Worm (Caenorhabditis elegans): ENCODE measurements around the gene ubc-7.

ubc-7 gene

ce11 chrIII:9617599-9618262 lies 13.2 kb downstream of the ubc-7 start:
- TF ChIP-seq sma-9 (GFP tag; optimal IDR thresholded peaks at IDR 0.05) (peak; percentile 11), sma-9 (tag; optimal IDR thresholded peaks at IDR 0.05) (no peak), nhr-25 (tag; optimal IDR thresholded peaks at IDR 0.05) (peak; percentile 39), fos-1 (tag; optimal IDR thresholded peaks at IDR 0.05) (peak; percentile 1), nhr-10 (tag; optimal IDR thresholded peaks at IDR 0.05) (no peak), lin-39 (tag; optimal IDR thresholded peaks at IDR 0.05) (no peak), skn-1 (tag; optimal IDR thresholded peaks at IDR 0.05) (no peak), mdl-1 (tag; optimal IDR thresholded peaks at IDR 0.05) (no peak)

- TF ChIP-seq skn-1 (tag; optimal IDR thresholded peaks at IDR 0.05) (no peak), alr-1 (tag; optimal IDR thresholded peaks at IDR 0.05) (no peak), blmp-1 (tag; optimal IDR thresholded peaks at IDR 0.05; ENCODE audit: insufficient read depth) (no peak), mab-5 (tag; optimal IDR thresholded peaks at IDR 0.05) (no peak), F13H6.1 (tag; optimal IDR thresholded peaks at IDR 0.05) (no peak), nhr-25 (tag; optimal IDR thresholded peaks at IDR 0.05) (no peak), egl-27 (tag; optimal IDR thresholded peaks at IDR 0.05) (no peak), ztf-11 (tag; optimal IDR thresholded peaks at IDR 0.05) (no peak), R02D3.7 (tag; optimal IDR thresholded peaks at IDR 0.05) (no peak), ceh-16 (tag; optimal IDR thresholded peaks at IDR 0.05) (no peak), mbf-1 (tag; optimal IDR thresholded peaks at IDR 0.05) (no peak), nhr-12 (tag; optimal IDR thresholded peaks at IDR 0.05) (no peak), nhr-77 (tag; optimal IDR thresholded peaks at IDR 0.05) (no peak), nhr-23 (tag; optimal IDR thresholded peaks at IDR 0.05) (no peak), lin-13 (GFP tag; optimal IDR thresholded peaks at IDR 0.05) (no peak), fos-1 (tag; optimal IDR thresholded peaks at IDR 0.05) (no peak), dmd-4 (tag; optimal IDR thresholded peaks at IDR 0.05) (no peak), nhr-6 (tag; optimal IDR thresholded peaks at IDR 0.05) (no peak), zag-1 (tag; optimal IDR thresholded peaks at IDR 0.05) (no peak)
These were observed 14.0 kb downstream of the ubc-7 start for ce11 chrIII:9616933-9617332.

- TF ChIP-seq lsy-2 (tag; optimal IDR thresholded peaks at IDR 0.05), result peak in 1 of 2 experiments; percentile 66
- no peak for TF ChIP-seq nhr-23 (tag; optimal IDR thresholded peaks at IDR 0.05)
- TF ChIP-seq C34F6.9 (tag; optimal IDR thresholded peaks at IDR 0.05), result peak; percentile 50
- no peak for TF ChIP-seq nhr-77 (tag; optimal IDR thresholded peaks at IDR 0.05)
- TF ChIP-seq nhr-25 (tag; optimal IDR thresholded peaks at IDR 0.05), result peak; percentile 10
- TF ChIP-seq crh-2 (tag; optimal IDR thresholded peaks at IDR 0.05), result peak; percentile 59
- no peak for TF ChIP-seq nhr-12 (tag; optimal IDR thresholded peaks at IDR 0.05)
- TF ChIP-seq fos-1 (tag; optimal IDR thresholded peaks at IDR 0.05), result peak; percentile 10
- TF ChIP-seq skn-1 (tag; optimal IDR thresholded peaks at IDR 0.05), result no peak
- TF ChIP-seq F13H6.1 (tag; optimal IDR thresholded peaks at IDR 0.05), result peak; percentile 26
- no peak for TF ChIP-seq nhr-10 (tag; optimal IDR thresholded peaks at IDR 0.05)
- TF ChIP-seq gmeb-1 (tag; optimal IDR thresholded peaks at IDR 0.05), result peak; percentile 77
- peak; percentile 14 for TF ChIP-seq sma-9 (GFP tag; optimal IDR thresholded peaks at IDR 0.05)
- no peak for TF ChIP-seq sma-9 (tag; optimal IDR thresholded peaks at IDR 0.05)
- no peak for TF ChIP-seq R02D3.7 (tag; optimal IDR thresholded peaks at IDR 0.05)
- TF ChIP-seq nhr-129 (tag; optimal IDR thresholded peaks at IDR 0.05), result peak; percentile 42
- TF ChIP-seq sem-4 (tag; optimal IDR thresholded peaks at IDR 0.05), result peak; percentile 2
- TF ChIP-seq nhr-21 (tag; optimal IDR thresholded peaks at IDR 0.05), result no peak
- TF ChIP-seq unc-55 (GFP tag; optimal IDR thresholded peaks at IDR 0.05), result peak; percentile 69
- TF ChIP-seq sma-3 (GFP tag; optimal IDR thresholded peaks at IDR 0.05), result peak; percentile 34
These were observed 14.5 kb downstream of the ubc-7 start, which contains the start of gene hcp-3 for ce11 chrIII:9616426-9616825. Gene hcp-3 (minus strand): TSS chrIII:9616470.

- TF ChIP-seq F13H6.1 (tag; optimal IDR thresholded peaks at IDR 0.05), result no peak
- no peak for TF ChIP-seq blmp-1 (tag; optimal IDR thresholded peaks at IDR 0.05; ENCODE audit: insufficient read depth)
- no peak for TF ChIP-seq nhr-25 (tag; optimal IDR thresholded peaks at IDR 0.05)
- no peak for TF ChIP-seq nhr-23 (tag; optimal IDR thresholded peaks at IDR 0.05)
- no peak for TF ChIP-seq nhr-21 (tag; optimal IDR thresholded peaks at IDR 0.05)
- no peak for TF ChIP-seq sem-4 (tag; optimal IDR thresholded peaks at IDR 0.05)
- TF ChIP-seq peb-1 (tag; optimal IDR thresholded peaks at IDR 0.05), result no peak
- no peak for TF ChIP-seq lin-13 (GFP tag; optimal IDR thresholded peaks at IDR 0.05)
- TF ChIP-seq mbf-1 (tag; optimal IDR thresholded peaks at IDR 0.05), result no peak
- no peak for TF ChIP-seq aly-2 (tag; optimal IDR thresholded peaks at IDR 0.05)
- no peak for TF ChIP-seq crh-2 (tag; optimal IDR thresholded peaks at IDR 0.05)
- TF ChIP-seq R02D3.7 (tag; optimal IDR thresholded peaks at IDR 0.05), result no peak
- TF ChIP-seq nhr-10 (tag; optimal IDR thresholded peaks at IDR 0.05), result no peak
- no peak for TF ChIP-seq unc-55 (GFP tag; optimal IDR thresholded peaks at IDR 0.05)
- TF ChIP-seq nhr-11 (tag; optimal IDR thresholded peaks at IDR 0.05), result no peak
- TF ChIP-seq dmd-4 (tag; optimal IDR thresholded peaks at IDR 0.05), result no peak
- no peak for TF ChIP-seq nhr-6 (tag; optimal IDR thresholded peaks at IDR 0.05)
These were observed 15.9 kb downstream of the ubc-7 start for ce11 chrIII:9615114-9615513.

All from whole organism, L2 larva.